Fruit fly (Drosophila melanogaster) whole organism, wandering third instar larva: Measurements from ENCODE around the gene CG33303.

ENCODE experiments used
- Abd-B ChIP-seq: fragments of >200 bp; optimal IDR thresholded peaks from 2 replicates; lab custom pipeline; 2017; ENCODE audit warnings: missing biosample characterization, missing genetic modification characterization
- CrebA ChIP-seq: fragments of 200-800 bp; sonication (Bioruptor generic); optimal IDR thresholded peaks from 2 replicates; lab custom pipeline; 2016; ENCODE audit warnings: missing biosample characterization, mild to moderate bottlenecking, missing genetic modification characterization, borderline replicate concordance
- Dfd ChIP-seq: fragments of >200 bp; optimal IDR thresholded peaks from 2 replicates; lab custom pipeline; 2017; ENCODE audit warnings: missing biosample characterization, missing genetic modification characterization
- Dif ChIP-seq: fragments of 200-275, 200-300 bp; sonication (Bioruptor generic); optimal IDR thresholded peaks from 2 replicates; lab custom pipeline; 2018; ENCODE audit warnings: missing biosample characterization, missing genetic modification characterization; ENCODE audit not compliant: partially characterized antibody
- GATAd ChIP-seq: sonication (Bioruptor generic); optimal IDR thresholded peaks from 2 replicates; lab custom pipeline; 2016; ENCODE audit warnings: missing biosample characterization, missing genetic modification characterization
- Hnf4 ChIP-seq: fragments of 200-800 bp; sonication (Bioruptor generic); optimal IDR thresholded peaks from 2 replicates; lab custom pipeline; 2016; ENCODE audit warnings: missing biosample characterization, mild to moderate bottlenecking, missing genetic modification characterization
- Hr78 ChIP-seq: fragments of >200 bp; optimal IDR thresholded peaks from 2 replicates; lab custom pipeline; 2017; ENCODE audit warnings: missing biosample characterization, missing genetic modification characterization
- Hr83 ChIP-seq: fragments of 200-300 bp; sonication (Bioruptor generic); optimal IDR thresholded peaks from 2 replicates; lab custom pipeline; 2016; ENCODE audit warnings: missing biosample characterization, mild to moderate bottlenecking, missing genetic modification characterization, moderate library complexity; ENCODE audit not compliant: poor library complexity, severe bottlenecking
- Jra ChIP-seq: sonication (Bioruptor generic); optimal IDR thresholded peaks from 2 replicates; lab custom pipeline; 2016; ENCODE audit warnings: missing biosample characterization, missing genetic modification characterization
- Mio ChIP-seq: sonication (Bioruptor generic); optimal IDR thresholded peaks from 2 replicates; lab custom pipeline; 2016; ENCODE audit warnings: missing biosample characterization, missing genetic modification characterization
- Myc ChIP-seq: fragments of >200 bp; optimal IDR thresholded peaks from 2 replicates; lab custom pipeline; 2017
- N ChIP-seq: fragments of >200 bp; optimal IDR thresholded peaks from 2 replicates; lab custom pipeline; 2018; ENCODE audit warnings: missing biosample characterization, missing external identifiers, missing genetic modification characterization
- OdsH ChIP-seq: fragments of 200-800 bp; sonication (Bioruptor generic); optimal IDR thresholded peaks from 2 replicates; lab custom pipeline; 2016; ENCODE audit warnings: missing biosample characterization, mild to moderate bottlenecking, missing genetic modification characterization
- Rel ChIP-seq, 2 experiments: fragments of 200-800 bp; sonication (Bioruptor generic) in 1 of 2; optimal IDR thresholded peaks; 2 replicates in 1 of 2; 3 replicates in 1 of 2; lab custom pipeline; 2016 to 2019; ENCODE audit warnings: mild to moderate bottlenecking in 2 of 2, missing biosample characterization in 2 of 2, missing genetic modification characterization in 2 of 2, moderate library complexity in 1 of 2
- Sp1 ChIP-seq: fragments of 200-800 bp; sonication (Bioruptor generic); optimal IDR thresholded peaks from 3 replicates; lab custom pipeline; 2019; ENCODE audit warnings: missing biosample characterization, mild to moderate bottlenecking, missing genetic modification characterization, moderate library complexity
- Vsx2 ChIP-seq: fragments of 200-300, 225-300 bp; sonication (Bioruptor generic); optimal IDR thresholded peaks from 2 replicates; lab custom pipeline; 2018; ENCODE audit warnings: missing biosample characterization, missing genetic modification characterization; ENCODE audit not compliant: partially characterized antibody
- brk ChIP-seq: fragments of 200-800 bp; sonication (Bioruptor generic); optimal IDR thresholded peaks from 2 replicates; lab custom pipeline; 2016; ENCODE audit warnings: missing biosample characterization, mild to moderate bottlenecking, missing genetic modification characterization
- dl ChIP-seq, 2 experiments: fragments of 175-275, 200-275 bp in 1 of 2; fragments of 200-275 bp in 1 of 2; sonication (Bioruptor generic); optimal IDR thresholded peaks; lab custom pipeline; 2018; ENCODE audit warnings: mild to moderate bottlenecking in 2 of 2, missing biosample characterization in 2 of 2, missing genetic modification characterization in 2 of 2, moderate library complexity in 2 of 2; ENCODE audit not compliant: partially characterized antibody in 2 of 2, insufficient read depth in 1 of 2
- dmrt93B ChIP-seq: fragments of 200-800 bp; sonication (Bioruptor generic); optimal IDR thresholded peaks from 2 replicates; lab custom pipeline; 2018; ENCODE audit warnings: missing biosample characterization, mild to moderate bottlenecking, missing genetic modification characterization
- dsf ChIP-seq: sonication (Bioruptor generic); optimal IDR thresholded peaks from 2 replicates; lab custom pipeline; 2016; ENCODE audit warnings: missing biosample characterization, missing genetic modification characterization, borderline replicate concordance
- ey ChIP-seq: fragments of 200-800 bp; sonication (Bioruptor generic); optimal IDR thresholded peaks from 2 replicates; lab custom pipeline; 2016; ENCODE audit warnings: missing biosample characterization, missing genetic modification characterization
- foxo ChIP-seq, 2 experiments: fragments of 200-800 bp; sonication (Bioruptor generic); optimal IDR thresholded peaks; 2 replicates in 1 of 2; 3 replicates in 1 of 2; lab custom pipeline; 2016 to 2017; ENCODE audit warnings: missing biosample characterization in 2 of 2, missing genetic modification characterization in 2 of 2
- fru ChIP-seq: fragments of 200-800 bp; sonication (Bioruptor generic); optimal IDR thresholded peaks from 3 replicates; lab custom pipeline; 2016; ENCODE audit warnings: missing biosample characterization, mild to moderate bottlenecking, missing genetic modification characterization
- h ChIP-seq: fragments of 200-800 bp; sonication (Bioruptor generic); optimal IDR thresholded peaks from 3 replicates; lab custom pipeline; 2016; ENCODE audit warnings: missing biosample characterization, mild to moderate bottlenecking, missing genetic modification characterization
- jim ChIP-seq: fragments of 175-275, 200-325 bp; sonication (Bioruptor generic); optimal IDR thresholded peaks from 2 replicates; lab custom pipeline; 2016; ENCODE audit warnings: missing biosample characterization, mild to moderate bottlenecking, missing genetic modification characterization
- pan ChIP-seq: fragments of >200 bp; optimal IDR thresholded peaks from 2 replicates; lab custom pipeline; 2017
- psq ChIP-seq: fragments of 200-800 bp; sonication (Bioruptor generic); optimal IDR thresholded peaks from 3 replicates; lab custom pipeline; 2017; ENCODE audit warnings: missing biosample characterization, mild to moderate bottlenecking, missing genetic modification characterization, moderate library complexity
- rgr ChIP-seq: fragments of 200-800 bp; sonication (Bioruptor generic); optimal IDR thresholded peaks from 3 replicates; lab custom pipeline; 2016; ENCODE audit warnings: missing biosample characterization, mild to moderate bottlenecking, missing genetic modification characterization
- sage ChIP-seq: fragments of 200-800 bp; sonication (Bioruptor generic); optimal IDR thresholded peaks from 2 replicates; lab custom pipeline; 2016; ENCODE audit warnings: missing biosample characterization, mild to moderate bottlenecking, missing genetic modification characterization
- sv ChIP-seq: fragments of 200-800 bp; sonication (Bioruptor generic); optimal IDR thresholded peaks from 3 replicates; lab custom pipeline; 2016; ENCODE audit warnings: missing biosample characterization, missing genetic modification characterization
- usp ChIP-seq: fragments of >200 bp; optimal IDR thresholded peaks from 2 replicates; lab custom pipeline; 2017; ENCODE audit warnings: missing biosample characterization, missing genetic modification characterization
- woc ChIP-seq: sonication (Bioruptor generic); optimal IDR thresholded peaks from 2 replicates; lab custom pipeline; 2016; ENCODE audit warnings: missing biosample characterization, mild to moderate bottlenecking, missing genetic modification characterization

The CG33303 gene

DNA sequence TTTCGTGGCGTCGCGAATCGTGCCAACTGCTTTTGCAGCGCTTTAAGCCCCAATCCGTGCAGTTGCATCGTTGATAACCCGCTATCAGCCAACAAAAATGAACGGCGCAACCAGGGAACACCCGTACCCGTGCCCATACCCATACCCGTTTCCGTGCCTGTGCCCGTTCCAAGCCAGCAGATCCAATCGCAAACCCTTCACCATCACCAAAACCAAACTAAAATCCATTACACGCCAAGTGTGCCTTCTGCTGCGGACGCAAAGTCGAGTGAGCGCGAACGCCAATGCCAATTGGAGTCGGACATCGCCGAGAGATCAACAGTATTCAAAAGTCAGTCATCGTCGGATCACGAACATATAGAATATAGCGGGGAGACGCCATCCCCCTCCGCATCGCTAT, 41.3 kb downstream of the CG33303 start:
- no peak for TF ChIP-seq h (GFP tag; lab: Kevin White, UChicago)
- no peak for TF ChIP-seq Vsx2
- TF ChIP-seq sv (GFP tag; lab: Kevin White, UChicago) = no peak
- TF ChIP-seq sage (GFP tag; lab: Kevin White, UChicago) = no peak

DNA sequence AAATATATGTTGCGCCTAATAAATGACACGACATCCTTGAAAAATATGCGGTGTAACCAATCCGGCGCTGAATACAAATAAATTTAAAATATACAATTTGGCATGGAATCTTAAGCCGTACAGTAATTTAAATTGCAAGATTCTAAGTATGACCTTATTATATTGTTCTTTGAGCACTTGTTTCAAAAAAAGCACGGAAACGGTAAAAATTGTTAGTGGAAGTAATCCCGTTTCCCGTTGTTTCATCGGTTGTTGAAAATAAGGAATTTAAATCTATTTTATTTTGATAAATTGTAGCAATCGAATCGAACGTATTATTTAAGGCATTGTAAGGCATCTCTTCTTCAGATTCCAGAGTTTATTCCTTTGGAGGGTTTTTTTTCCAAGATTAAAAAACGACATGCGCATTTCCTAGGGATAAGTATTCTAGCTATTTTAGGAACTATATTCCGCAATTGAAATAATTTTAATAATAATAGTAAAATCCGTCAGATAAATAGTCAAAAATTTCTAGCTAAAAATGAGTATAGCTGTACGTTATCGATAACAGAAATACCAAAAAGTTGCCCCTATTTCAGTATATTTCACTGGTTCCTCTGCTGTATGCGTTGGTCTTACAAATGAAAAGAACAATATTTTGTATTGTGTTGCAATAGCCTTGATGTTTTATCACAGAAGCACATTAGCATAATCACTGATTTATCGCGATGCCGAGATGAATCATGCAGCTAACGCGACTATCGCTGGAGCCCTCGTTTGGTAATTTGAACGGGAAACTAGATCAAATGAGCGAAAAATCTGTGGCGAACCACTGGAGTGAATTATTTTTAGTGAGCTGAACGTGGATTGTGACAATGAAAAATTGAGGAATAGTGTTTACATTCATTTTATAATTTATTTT, 42.2 kb downstream of the CG33303 start, which contains the start of gene GATAd:
Gene GATAd (plus strand): TSS at position 644 of the 901 bp plus-strand sequence.
- TF ChIP-seq jim (GFP tag; lab: Kevin White, UChicago) (no peak), fru (GFP tag; lab: Kevin White, UChicago) (no peak), foxo (GFP tag; optimal IDR thresholded peaks at IDR 0.05; lab: Kevin White, UChicago) (no peak), Hnf4 (GFP tag; lab: Kevin White, UChicago) (no peak), CrebA (GFP tag; lab: Kevin White, UChicago) (no peak), Hr83 (peak; percentile 50), Dif (no peak), sv (GFP tag; lab: Kevin White, UChicago) (no peak), woc (GFP tag; lab: Kevin White, UChicago) (peak; percentile 2), Myc (peak; percentile 71), usp (GFP tag; lab: Kevin White, UChicago) (no peak), Mio (no peak), Rel (GFP tag; optimal IDR thresholded peaks at IDR 0.05; lab: Kevin White, UChicago) (no peak), Rel (tag; optimal IDR thresholded peaks at IDR 0.05; lab: Kevin White, UChicago) (peak; percentile 35), Jra (GFP tag; lab: Kevin White, UChicago) (no peak), dmrt93B (GFP tag; lab: Kevin White, UChicago) (no peak), brk (GFP tag; lab: Kevin White, UChicago) (peak; percentile 56), Sp1 (GFP tag; lab: Kevin White, UChicago) (no peak), ey (GFP tag; lab: Kevin White, UChicago) (no peak)

DNA sequence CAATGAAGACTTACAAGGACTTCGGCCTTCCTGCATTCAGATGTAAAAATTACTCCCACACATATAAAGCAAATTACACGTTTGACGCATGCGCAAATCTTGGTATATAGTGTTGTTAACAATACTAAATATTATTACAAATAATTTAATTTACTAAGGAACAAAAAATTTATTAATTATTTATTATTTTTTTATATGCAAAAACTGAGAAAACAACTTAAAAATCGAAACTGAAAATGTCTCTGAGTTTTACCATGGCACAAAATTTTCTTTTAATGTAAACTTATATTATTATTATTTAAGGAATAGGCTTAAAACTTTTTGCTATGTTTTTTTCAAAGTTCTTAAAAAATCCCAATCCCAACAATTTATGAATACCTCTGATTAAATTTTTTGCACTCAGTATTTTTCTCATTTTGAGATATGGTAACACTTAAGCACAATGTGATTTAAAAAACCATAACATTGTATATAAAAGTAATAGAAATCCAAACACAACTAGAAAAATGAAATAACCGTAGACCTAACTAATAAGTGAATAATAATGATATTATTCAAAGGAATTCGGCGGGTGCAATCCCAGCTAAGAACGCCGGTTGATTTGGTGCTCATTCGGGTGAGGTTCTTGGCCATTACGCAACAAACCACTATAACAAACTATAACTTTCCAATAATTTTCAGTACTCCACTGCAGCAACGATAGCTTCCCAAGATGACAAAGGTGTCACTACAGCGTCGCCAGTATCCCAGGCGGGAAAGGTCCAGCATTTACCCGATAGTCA, 44.3 kb downstream of the CG33303 start, which contains the start of the genes Schip1 and Cox10:
Gene Schip1 (minus strand): TSS at position 51 of the 782 bp plus-strand sequence.
Gene Cox10 (plus strand): TSS at position 406 of the 782 bp plus-strand sequence.
- no peak for TF ChIP-seq Myc
- no peak for TF ChIP-seq Sp1 (GFP tag; lab: Kevin White, UChicago)
- no peak for TF ChIP-seq N (GFP tag; lab: Kevin White, UChicago)
- no peak for TF ChIP-seq Hr78
- no peak for TF ChIP-seq rgr (GFP tag; lab: Kevin White, UChicago)
- TF ChIP-seq brk (GFP tag; lab: Kevin White, UChicago) = no peak
- TF ChIP-seq Mio = no peak
- TF ChIP-seq dmrt93B (GFP tag; lab: Kevin White, UChicago) = no peak

DNA sequence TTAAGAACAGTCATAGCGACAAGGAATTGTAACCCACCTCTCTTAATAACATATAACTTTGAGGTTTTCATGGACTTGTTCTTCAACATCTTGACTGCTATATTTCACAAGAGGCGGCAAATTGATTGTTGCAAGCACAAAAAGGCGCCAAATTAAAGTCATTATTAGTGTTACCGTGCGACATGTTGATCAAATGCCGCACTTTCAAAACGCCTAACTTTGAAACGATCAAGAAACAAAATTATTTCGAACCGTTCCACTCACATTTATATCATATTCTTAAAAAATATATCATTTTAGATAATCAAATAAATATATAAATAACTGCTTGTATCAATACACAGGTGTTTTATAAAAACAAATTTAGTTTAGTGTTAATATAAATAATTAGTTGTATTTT, 47.8 kb downstream of the CG33303 start, which contains the start of gene RnrL:
Gene RnrL (minus strand): TSS at position 154 of the 400 bp plus-strand sequence.
- TF ChIP-seq Dfd (no peak), Myc (no peak), foxo (GFP tag; optimal IDR thresholded peaks at IDR 0.05; lab: Kevin White, UChicago) (no peak), Rel (GFP tag; optimal IDR thresholded peaks at IDR 0.05; lab: Kevin White, UChicago) (no peak), Rel (tag; optimal IDR thresholded peaks at IDR 0.05; lab: Kevin White, UChicago) (no peak), jim (GFP tag; lab: Kevin White, UChicago) (no peak), Vsx2 (no peak), dl (GFP tag; optimal IDR thresholded peaks at IDR 0.05; lab: Kevin White, UChicago; ENCODE audit: insufficient read depth in 1 of 2, partially characterized antibody in 2 of 2) (no peak), Mio (no peak), pan (no peak), GATAd (no peak), Jra (GFP tag; lab: Kevin White, UChicago) (no peak), dsf (no peak), OdsH (GFP tag; lab: Kevin White, UChicago) (no peak), woc (GFP tag; lab: Kevin White, UChicago) (no peak), dmrt93B (GFP tag; lab: Kevin White, UChicago) (no peak), Hr78 (no peak), usp (GFP tag; lab: Kevin White, UChicago) (no peak), Abd-B (GFP tag; lab: Kevin White, UChicago) (no peak), Hnf4 (GFP tag; lab: Kevin White, UChicago) (no peak), psq (no peak)
